Fruit fly (Drosophila melanogaster) whole organism, embryonic: ENCODE results near the gene CG15449.

Experiments used
- B-H2 ChIP-seq: fragments of 200-800 bp; sonication (Bioruptor generic); optimal IDR thresholded peaks from 2 replicates; lab custom pipeline; 2018; ENCODE audit warnings: missing biosample characterization, mild to moderate bottlenecking, missing genetic modification characterization
- CG43689 ChIP-seq: fragments of 200-800 bp; sonication (Bioruptor generic); IDR thresholded peaks from 2 replicates; pipeline ENCODE4 v1.3.6; 2022; ENCODE audit warnings: missing biosample characterization, missing genetic modification characterization
- caup ChIP-seq: fragments of 200-800 bp; sonication (Bioruptor generic); optimal IDR thresholded peaks from 3 replicates; lab custom pipeline; 2017; ENCODE audit warnings: missing biosample characterization, mild to moderate bottlenecking, missing genetic modification characterization, moderate library complexity; ENCODE audit not compliant: severe bottlenecking

- no peak for TF ChIP-seq caup (GFP tag; lab: Kevin White, UChicago)
- TF ChIP-seq B-H2 (GFP tag; lab: Kevin White, UChicago), result no peak
- TF ChIP-seq CG43689 (GFP tag; lab: Robert Waterston, UW), result no peak
These were observed 27.5 kb upstream of the CG15449 start for dm6 chrX:21067908-21068307.
